Fruit fly (Drosophila melanogaster): ENCODE measurements around the gene Hpf1.

The Hpf1 gene

dm6 chr3R:5794267-5795089, 2.8 kb downstream of the Hpf1 start, which contains the start of the genes PSMG1 and CG10979:
Gene PSMG1, minus strand, starts transcription at chr3R:5794317.
Gene CG10979, plus strand, starts transcription at chr3R:5794705.
- TF ChIP-seq woc (GFP tag; optimal IDR thresholded peaks at IDR 0.05) = no peak

DNA sequence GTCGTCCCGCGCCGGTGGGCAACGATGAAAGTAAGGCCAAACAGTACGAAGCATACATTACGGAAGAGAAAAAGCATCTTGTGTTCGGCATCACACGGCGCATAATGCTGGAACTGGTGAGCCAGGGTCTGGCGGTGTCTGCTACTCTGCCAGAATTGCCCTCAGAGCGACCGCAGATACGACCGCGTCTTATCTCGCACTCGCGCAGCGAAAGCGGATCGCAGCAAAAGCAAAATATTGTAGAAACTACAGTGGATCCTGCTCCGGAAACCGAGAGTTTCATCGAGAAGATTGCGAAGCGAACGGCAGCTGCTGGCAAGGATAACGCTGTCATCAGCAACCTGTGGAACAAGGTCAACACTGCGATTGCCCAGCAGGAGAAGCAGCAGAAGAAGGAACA, 6.0 kb downstream of the Hpf1 start:
- TF ChIP-seq Abd-B (GFP tag; optimal IDR thresholded peaks at IDR 0.05) = no peak
- no peak for TF ChIP-seq brk (GFP tag; optimal IDR thresholded peaks at IDR 0.05)
- TF ChIP-seq HLH106 (tag; optimal IDR thresholded peaks at IDR 0.05) = no peak
- no peak for TF ChIP-seq dl (GFP tag; optimal IDR thresholded peaks at IDR 0.05; ENCODE audit: insufficient read depth in 1 of 2, partially characterized antibody in 2 of 2)
- TF ChIP-seq jim (GFP tag; optimal IDR thresholded peaks at IDR 0.05) = no peak
- TF ChIP-seq sage (GFP tag; optimal IDR thresholded peaks at IDR 0.05) = no peak
- TF ChIP-seq N (GFP tag; optimal IDR thresholded peaks at IDR 0.05) = no peak
- TF ChIP-seq pan (optimal IDR thresholded peaks at IDR 0.05) = no peak
- TF ChIP-seq ey (GFP tag; optimal IDR thresholded peaks at IDR 0.05) = no peak
- TF ChIP-seq h (GFP tag; optimal IDR thresholded peaks at IDR 0.05) = no peak
- no peak for TF ChIP-seq Hr83 (GFP tag; optimal IDR thresholded peaks at IDR 0.05; ENCODE audit: poor library complexity, severe bottlenecking)
- TF ChIP-seq GATAd (GFP tag; optimal IDR thresholded peaks at IDR 0.05) = no peak
- TF ChIP-seq Myc (optimal IDR thresholded peaks at IDR 0.05) = no peak
- TF ChIP-seq Dif (GFP tag; optimal IDR thresholded peaks at IDR 0.05; ENCODE audit: partially characterized antibody) = no peak
- no peak for TF ChIP-seq lola (GFP tag; optimal IDR thresholded peaks at IDR 0.05)
- TF ChIP-seq Sp1 (GFP tag; optimal IDR thresholded peaks at IDR 0.05) = no peak
- TF ChIP-seq Vsx2 (GFP tag; optimal IDR thresholded peaks at IDR 0.05; ENCODE audit: partially characterized antibody) = no peak
- no peak for TF ChIP-seq br (GFP tag; optimal IDR thresholded peaks at IDR 0.05)

dm6 chr3R:5801703-5802436, 10.2 kb downstream of the Hpf1 start, which contains the start of gene CG11000:
Gene CG11000, plus strand, starts transcription at chr3R:5802328.
- TF ChIP-seq Jra (GFP tag; optimal IDR thresholded peaks at IDR 0.05) (no peak), lola (GFP tag; optimal IDR thresholded peaks at IDR 0.05) (no peak), fru (GFP tag; optimal IDR thresholded peaks at IDR 0.05) (no peak), Dfd (GFP tag; optimal IDR thresholded peaks at IDR 0.05) (no peak), Vsx2 (GFP tag; optimal IDR thresholded peaks at IDR 0.05; ENCODE audit: partially characterized antibody) (no peak), woc (GFP tag; optimal IDR thresholded peaks at IDR 0.05) (no peak)

DNA sequence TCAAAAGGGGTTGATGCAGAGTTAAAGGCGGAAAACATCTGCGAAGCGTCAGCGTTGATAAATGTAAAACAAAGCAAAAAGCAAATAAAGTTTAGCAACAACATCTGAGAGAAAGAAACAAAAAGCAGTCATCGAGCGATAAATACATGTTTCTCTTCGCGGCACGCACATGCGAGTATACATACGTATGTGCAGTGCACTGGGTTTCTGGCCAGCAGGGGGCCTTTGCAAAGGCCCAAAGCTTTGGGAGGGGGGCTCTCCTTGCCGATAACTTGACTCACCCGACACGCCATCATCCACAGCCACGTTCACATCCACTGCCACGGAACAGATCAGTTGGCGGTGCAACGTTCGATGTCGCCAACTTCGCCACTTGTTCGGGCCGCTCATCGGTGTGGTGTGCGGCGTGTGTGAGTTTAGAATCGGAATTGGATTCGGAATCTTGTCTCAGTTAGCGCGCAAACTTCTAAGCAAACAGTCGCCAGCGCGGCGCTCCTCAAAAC, 21.5 kb downstream of the Hpf1 start, which contains the start of gene CG42675:
Gene CG42675 (plus strand): TSS at position 453 of the 503 bp plus-strand sequence.
- TF ChIP-seq Hr83 (GFP tag; optimal IDR thresholded peaks at IDR 0.05; ENCODE audit: poor library complexity, severe bottlenecking) (no peak), sage (GFP tag; optimal IDR thresholded peaks at IDR 0.05) (no peak), CrebA (GFP tag; optimal IDR thresholded peaks at IDR 0.05; ENCODE audit: borderline replicate concordance) (peak; percentile 25), pan (optimal IDR thresholded peaks at IDR 0.05) (no peak)

dm6 chr3R:5821243-5821642, 29.6 kb downstream of the Hpf1 start, which contains the start of gene Hpr1:
Gene Hpr1, minus strand, starts transcription at chr3R:5821440.
- TF ChIP-seq sage (GFP tag; optimal IDR thresholded peaks at IDR 0.05) (peak; percentile 33), Hnf4 (GFP tag; optimal IDR thresholded peaks at IDR 0.05) (no peak)

dm6 chr3R:5821750-5822149, 30.1 kb downstream of the Hpf1 start, which contains the start of gene CG46303:
Gene CG46303, plus strand, starts transcription at chr3R:5821972.
- TF ChIP-seq HLH106 (tag; optimal IDR thresholded peaks at IDR 0.05) (no peak), h (GFP tag; optimal IDR thresholded peaks at IDR 0.05) (peak; percentile 51)

- TF ChIP-seq CG32264 (GFP tag; optimal IDR thresholded peaks at IDR 0.05) (peak; percentile 21), Myc (optimal IDR thresholded peaks at IDR 0.05) (peak; percentile 33), fru (GFP tag; optimal IDR thresholded peaks at IDR 0.05) (peak; percentile 67), Dif (GFP tag; optimal IDR thresholded peaks at IDR 0.05; ENCODE audit: partially characterized antibody) (no peak), Mio (GFP tag; optimal IDR thresholded peaks at IDR 0.05) (no peak), tai (GFP tag; optimal IDR thresholded peaks at IDR 0.05) (no peak), brk (GFP tag; optimal IDR thresholded peaks at IDR 0.05) (peak; percentile 92), lola (GFP tag; optimal IDR thresholded peaks at IDR 0.05) (no peak), br (GFP tag; optimal IDR thresholded peaks at IDR 0.05) (peak; percentile 70), sage (GFP tag; optimal IDR thresholded peaks at IDR 0.05) (peak; percentile 78), Jra (GFP tag; optimal IDR thresholded peaks at IDR 0.05) (peak; percentile 86), h (GFP tag; optimal IDR thresholded peaks at IDR 0.05) (peak; percentile 83), pan (optimal IDR thresholded peaks at IDR 0.05) (no peak), Vsx2 (GFP tag; optimal IDR thresholded peaks at IDR 0.05; ENCODE audit: partially characterized antibody) (no peak), ey (GFP tag; optimal IDR thresholded peaks at IDR 0.05) (peak; percentile 50), dl (GFP tag; optimal IDR thresholded peaks at IDR 0.05; ENCODE audit: insufficient read depth in 1 of 2, partially characterized antibody in 2 of 2) (no peak), Hr78 (GFP tag; optimal IDR thresholded peaks at IDR 0.05) (no peak), psq (GFP tag; optimal IDR thresholded peaks at IDR 0.05) (peak; percentile 68), jim (GFP tag; optimal IDR thresholded peaks at IDR 0.05) (no peak), rgr (GFP tag; optimal IDR thresholded peaks at IDR 0.05) (peak; percentile 82), foxo (GFP tag; optimal IDR thresholded peaks at IDR 0.05) (peak in 1 of 2 experiments; percentile 79), Abd-B (GFP tag; optimal IDR thresholded peaks at IDR 0.05) (no peak)
Measured at dm6 chr3R:5824456-5824855, 32.8 kb downstream of the Hpf1 start, which contains the start of the genes Sec20 and dgrn. Gene Sec20, minus strand, starts transcription at chr3R:5824532. Gene dgrn, plus strand, starts transcription at chr3R:5824615.

All from whole organism, wandering third instar larva.